Worm (Caenorhabditis elegans) whole organism, late embryonic: ENCODE data around the gene nmur-2.

Source experiments
- C08G9.2 ChIP-seq: sonication (generic microtip); optimal IDR thresholded peaks from 2 replicates; lab custom pipeline; 2016; ENCODE audit warnings: mild to moderate bottlenecking, missing genetic modification characterization, moderate library complexity, missing compliant biosample characterization
- F13H6.1 ChIP-seq: sonication (generic microtip); optimal IDR thresholded peaks from 2 replicates; lab custom pipeline; 2016; ENCODE audit warnings: missing genetic modification characterization, missing compliant biosample characterization
- K02D7.2 ChIP-seq: sonication (generic microtip); optimal IDR thresholded peaks from 2 replicates; lab custom pipeline; 2017; ENCODE audit warnings: mild to moderate bottlenecking, missing genetic modification characterization, missing compliant biosample characterization
- Y22D7AL.16 ChIP-seq: sonication (generic microtip); optimal IDR thresholded peaks from 2 replicates; lab custom pipeline; 2016; ENCODE audit warnings: missing genetic modification characterization, missing compliant biosample characterization
- ahr-1 ChIP-seq: sonication (generic microtip); optimal IDR thresholded peaks from 2 replicates; lab custom pipeline; 2016; ENCODE audit warnings: missing genetic modification characterization, missing compliant biosample characterization
- ceh-18 ChIP-seq: sonication (generic microtip); optimal IDR thresholded peaks from 2 replicates; lab custom pipeline; 2016; ENCODE audit warnings: missing genetic modification characterization, missing compliant biosample characterization
- ceh-19 ChIP-seq: fragments of 200-800 bp; sonication (Bioruptor generic); optimal IDR thresholded peaks from 2 replicates; lab custom pipeline; 2018; ENCODE audit warnings: mild to moderate bottlenecking, missing genetic modification characterization, missing compliant biosample characterization
- ceh-2 ChIP-seq: sonication (generic microtip); optimal IDR thresholded peaks from 2 replicates; lab custom pipeline; 2016; ENCODE audit warnings: missing genotype, missing genetic modification characterization, missing compliant biosample characterization
- ceh-22 ChIP-seq: sonication (generic microtip); optimal IDR thresholded peaks from 2 replicates; lab custom pipeline; 2017; ENCODE audit warnings: missing biosample characterization, missing genetic modification characterization
- ceh-31 ChIP-seq: sonication (generic microtip); optimal IDR thresholded peaks from 2 replicates; lab custom pipeline; 2016; ENCODE audit warnings: missing genetic modification characterization, missing compliant biosample characterization
- ceh-34 ChIP-seq: sonication (generic microtip); optimal IDR thresholded peaks from 2 replicates; lab custom pipeline; 2016; ENCODE audit warnings: mild to moderate bottlenecking, missing genetic modification characterization, missing compliant biosample characterization
- ceh-45 ChIP-seq: fragments of 200-800 bp; sonication (Bioruptor generic); IDR thresholded peaks from 2 replicates; pipeline ENCODE4 v1.3.6; 2022; ENCODE audit warnings: missing genetic modification reagents, missing genetic modification characterization, missing compliant biosample characterization
- ceh-6 ChIP-seq: fragments of 200-800 bp; sonication (Bioruptor generic); optimal IDR thresholded peaks from 2 replicates; lab custom pipeline; 2018; ENCODE audit warnings: mild to moderate bottlenecking, missing genetic modification characterization, missing compliant biosample characterization
- che-1 ChIP-seq: sonication (generic microtip); optimal IDR thresholded peaks from 2 replicates; lab custom pipeline; 2016; ENCODE audit warnings: mild to moderate bottlenecking, missing genetic modification characterization, missing compliant biosample characterization
- dmd-4 ChIP-seq: sonication (generic microtip); optimal IDR thresholded peaks from 2 replicates; lab custom pipeline; 2016; ENCODE audit warnings: borderline replicate concordance, missing genetic modification characterization, missing compliant biosample characterization
- elt-2 ChIP-seq: sonication (generic microtip); optimal IDR thresholded peaks from 2 replicates; lab custom pipeline; 2016; ENCODE audit warnings: missing genetic modification reagents, missing genetic modification characterization, missing compliant biosample characterization
- elt-4 ChIP-seq: sonication (generic microtip); optimal IDR thresholded peaks from 2 replicates; lab custom pipeline; 2016; ENCODE audit warnings: missing genetic modification characterization, missing compliant biosample characterization
- ets-4 ChIP-seq: sonication (generic microtip); optimal IDR thresholded peaks from 2 replicates; lab custom pipeline; 2016; ENCODE audit warnings: missing genetic modification characterization, missing compliant biosample characterization
- gmeb-2 ChIP-seq: sonication (generic microtip); optimal IDR thresholded peaks from 2 replicates; lab custom pipeline; 2016; ENCODE audit warnings: missing genetic modification characterization, inconsistent platforms, missing compliant biosample characterization
- hlh-15 ChIP-seq: sonication (generic microtip); optimal IDR thresholded peaks from 2 replicates; lab custom pipeline; 2016; ENCODE audit warnings: missing genetic modification characterization, missing compliant biosample characterization
- lin-11 ChIP-seq: fragments of 200-800 bp; sonication (Bioruptor generic); optimal IDR thresholded peaks from 2 replicates; lab custom pipeline; 2018; ENCODE audit warnings: mild to moderate bottlenecking, missing genetic modification characterization, missing compliant biosample characterization
- mec-3 ChIP-seq: sonication (generic microtip); optimal IDR thresholded peaks from 2 replicates; lab custom pipeline; 2016; ENCODE audit warnings: borderline replicate concordance, missing genetic modification characterization, missing compliant biosample characterization
- nfya-1 ChIP-seq: sonication (generic microtip); optimal IDR thresholded peaks from 2 replicates; lab custom pipeline; 2017; ENCODE audit warnings: missing genetic modification characterization, mild to moderate bottlenecking, missing compliant biosample characterization, antibody characterized with exemption, moderate library complexity
- nhr-232 ChIP-seq: sonication (generic microtip); optimal IDR thresholded peaks from 2 replicates; lab custom pipeline; 2016; ENCODE audit warnings: missing genetic modification characterization, missing compliant biosample characterization
- pax-1 ChIP-seq: fragments of 150-350 bp; optimal IDR thresholded peaks from 2 replicates; lab custom pipeline; 2014; ENCODE audit warnings: missing biosample characterization, missing genetic modification characterization
- pqm-1 ChIP-seq: sonication (generic microtip); optimal IDR thresholded peaks from 2 replicates; lab custom pipeline; 2016; ENCODE audit warnings: missing genetic modification characterization, missing compliant biosample characterization
- pros-1 ChIP-seq: fragments of 150-350 bp; optimal IDR thresholded peaks from 2 replicates; lab custom pipeline; 2014; ENCODE audit warnings: missing biosample characterization, missing genetic modification reagents, missing genetic modification characterization
- ref-2 ChIP-seq: sonication (generic microtip); optimal IDR thresholded peaks from 2 replicates; lab custom pipeline; 2016; ENCODE audit warnings: missing genetic modification characterization, missing compliant biosample characterization
- rnt-1 ChIP-seq: sonication (generic microtip); optimal IDR thresholded peaks from 2 replicates; lab custom pipeline; 2016; ENCODE audit warnings: missing genetic modification characterization, missing compliant biosample characterization
- tbx-2 ChIP-seq: sonication (generic microtip); optimal IDR thresholded peaks from 2 replicates; lab custom pipeline; 2016; ENCODE audit warnings: missing genetic modification characterization, missing compliant biosample characterization
- unc-3 ChIP-seq, 2 experiments: fragments of 200-800 bp in 1 of 2; sonication (Bioruptor generic) in 1 of 2; sonication (generic microtip) in 1 of 2; conservative IDR thresholded peaks in 1 of 2; optimal IDR thresholded peaks in 1 of 2; 2 replicates each; pipeline versions ENCODE4 v1.3.6 to Lab custom; 2016 to 2022; ENCODE audit warnings: missing compliant biosample characterization in 2 of 2, missing genetic modification characterization in 2 of 2, missing genetic modification reagents in 1 of 2
- unc-42 ChIP-seq: sonication (generic microtip); optimal IDR thresholded peaks from 2 replicates; lab custom pipeline; 2016; ENCODE audit warnings: missing genotype, missing genetic modification characterization, missing compliant biosample characterization
- unc-86 ChIP-seq: sonication (generic microtip); optimal IDR thresholded peaks from 2 replicates; lab custom pipeline; 2016; ENCODE audit warnings: missing genetic modification characterization, missing compliant biosample characterization
- ztf-16 ChIP-seq: sonication (generic microtip); optimal IDR thresholded peaks from 2 replicates; lab custom pipeline; 2017; ENCODE audit warnings: missing genetic modification characterization, missing compliant biosample characterization

The nmur-2 gene

ce11 chrII:129770-130169 is 5.0 kb upstream of the nmur-2 start:
- TF ChIP-seq lin-11 (tag; lab: Kevin White, UChicago) (no peak), elt-2 (no peak), dmd-4 (tag; lab: Kevin White, UChicago) (no peak), ahr-1 (no peak), pqm-1 (tag; lab: Kevin White, UChicago) (no peak), F13H6.1 (no peak), ceh-34 (tag; lab: Kevin White, UChicago) (no peak), unc-3 (GFP tag; conservative IDR thresholded peaks at IDR 0.05; lab: Robert Waterston, UW) (no peak), unc-3 (tag; optimal IDR thresholded peaks at IDR 0.05; lab: Kevin White, UChicago) (no peak), ceh-6 (GFP tag; lab: Kevin White, UChicago) (no peak), pax-1 (tag; lab: Kevin White, UChicago) (no peak), ref-2 (tag; lab: Kevin White, UChicago) (no peak), nhr-232 (tag; lab: Kevin White, UChicago) (no peak)
- TF ChIP-seq, all 69 proteins: peak for 0

- TF ChIP-seq ceh-18 = no peak
- no peak for TF ChIP-seq mec-3
- no peak for TF ChIP-seq pros-1 (tag; lab: Kevin White, UChicago)
- no peak for TF ChIP-seq ceh-2 (tag; lab: Kevin White, UChicago)
- no peak for TF ChIP-seq ceh-19 (GFP tag; lab: Kevin White, UChicago)
- TF ChIP-seq ref-2 (tag; lab: Kevin White, UChicago) = no peak
These were observed 4.1 kb upstream of the nmur-2 start, which contains the start of gene srd-3 for ce11 chrII:128929-129328. Gene srd-3 (minus strand): TSS chrII:129029.

ce11 chrII:122494-122893 is 2.3 kb downstream of the nmur-2 start:
- TF ChIP-seq elt-2 (peak; percentile 40), ztf-16 (no peak), tbx-2 (peak; percentile 24)
- TF ChIP-seq, all 69 proteins: peak for 2

- peak; percentile 40 for TF ChIP-seq ceh-31 (tag; lab: Kevin White, UChicago)
- TF ChIP-seq ceh-19 (GFP tag; lab: Kevin White, UChicago) = no peak
- peak; percentile 31 for TF ChIP-seq nfya-1 (tag; lab: Kevin White, UChicago)
- no peak for TF ChIP-seq Y22D7AL.16 (tag; lab: Kevin White, UChicago)
These were observed 2.8 kb downstream of the nmur-2 start for ce11 chrII:122008-122407.

- no peak for TF ChIP-seq ceh-19 (GFP tag; lab: Kevin White, UChicago)
- TF ChIP-seq C08G9.2 (tag; lab: Kevin White, UChicago) = no peak
- no peak for TF ChIP-seq ceh-31 (tag; lab: Kevin White, UChicago)
- no peak for TF ChIP-seq tbx-2
- TF ChIP-seq K02D7.2 (tag; lab: Kevin White, UChicago) = no peak
- no peak for TF ChIP-seq unc-42 (tag; lab: Kevin White, UChicago)
- TF ChIP-seq ztf-16 = no peak
- no peak for TF ChIP-seq hlh-15 (tag; lab: Kevin White, UChicago)
- no peak for TF ChIP-seq che-1 (tag; lab: Kevin White, UChicago)
- TF ChIP-seq ceh-45 (GFP tag; lab: Robert Waterston, UW) = no peak
- TF ChIP-seq ceh-2 (tag; lab: Kevin White, UChicago) = no peak
- no peak for TF ChIP-seq unc-86 (tag; lab: Kevin White, UChicago)
These were observed 3.7 kb downstream of the nmur-2 start, which contains the start of gene K10B4.3 for ce11 chrII:121121-121520. Gene K10B4.3 (minus strand): TSS chrII:121221.

ce11 chrII:116916-117315 is 7.9 kb downstream of the nmur-2 start, which contains the start of gene srt-54:
Gene srt-54 (plus strand): TSS chrII:117216.
- TF ChIP-seq gmeb-2 (no peak), elt-4 (no peak), ceh-22 (tag; lab: Kevin White, UChicago) (no peak), rnt-1 (no peak), ets-4 (tag; lab: Kevin White, UChicago) (no peak), unc-3 (GFP tag; conservative IDR thresholded peaks at IDR 0.05; lab: Robert Waterston, UW) (no peak), unc-3 (tag; optimal IDR thresholded peaks at IDR 0.05; lab: Kevin White, UChicago) (no peak)
